Fruit fly (Drosophila melanogaster) whole organism, wandering third instar larva: ENCODE measurements around the gene CG12056.
A peak's percentile ranks its signal among the peaks of the same experiment; 100 is the strongest.

Experiments
- Abd-B ChIP-seq: fragments of >200 bp; optimal IDR thresholded peaks from 2 replicates; lab custom pipeline; 2017; ENCODE audit warnings: missing biosample characterization, missing genetic modification characterization
- Dfd ChIP-seq: fragments of >200 bp; optimal IDR thresholded peaks from 2 replicates; lab custom pipeline; 2017; ENCODE audit warnings: missing biosample characterization, missing genetic modification characterization
- Dif ChIP-seq: fragments of 200-275, 200-300 bp; sonication (Bioruptor generic); optimal IDR thresholded peaks from 2 replicates; lab custom pipeline; 2018; ENCODE audit warnings: missing biosample characterization, missing genetic modification characterization; ENCODE audit not compliant: partially characterized antibody
- GATAd ChIP-seq: sonication (Bioruptor generic); optimal IDR thresholded peaks from 2 replicates; lab custom pipeline; 2016; ENCODE audit warnings: missing biosample characterization, missing genetic modification characterization
- HLH106 ChIP-seq: fragments of 200-800 bp; optimal IDR thresholded peaks from 3 replicates; lab custom pipeline; 2019; ENCODE audit warnings: missing biosample characterization, mild to moderate bottlenecking, missing genetic modification characterization, moderate library complexity
- Hr78 ChIP-seq: fragments of >200 bp; optimal IDR thresholded peaks from 2 replicates; lab custom pipeline; 2017; ENCODE audit warnings: missing biosample characterization, missing genetic modification characterization
- Hr83 ChIP-seq: fragments of 200-300 bp; sonication (Bioruptor generic); optimal IDR thresholded peaks from 2 replicates; lab custom pipeline; 2016; ENCODE audit warnings: missing biosample characterization, mild to moderate bottlenecking, missing genetic modification characterization, moderate library complexity; ENCODE audit not compliant: poor library complexity, severe bottlenecking
- Jra ChIP-seq: sonication (Bioruptor generic); optimal IDR thresholded peaks from 2 replicates; lab custom pipeline; 2016; ENCODE audit warnings: missing biosample characterization, missing genetic modification characterization
- Mio ChIP-seq: sonication (Bioruptor generic); optimal IDR thresholded peaks from 2 replicates; lab custom pipeline; 2016; ENCODE audit warnings: missing biosample characterization, missing genetic modification characterization
- Myc ChIP-seq: fragments of >200 bp; optimal IDR thresholded peaks from 2 replicates; lab custom pipeline; 2017
- N ChIP-seq: fragments of >200 bp; optimal IDR thresholded peaks from 2 replicates; lab custom pipeline; 2018; ENCODE audit warnings: missing biosample characterization, missing external identifiers, missing genetic modification characterization
- OdsH ChIP-seq: fragments of 200-800 bp; sonication (Bioruptor generic); optimal IDR thresholded peaks from 2 replicates; lab custom pipeline; 2016; ENCODE audit warnings: missing biosample characterization, mild to moderate bottlenecking, missing genetic modification characterization
- Rel ChIP-seq, 2 experiments: fragments of 200-800 bp; sonication (Bioruptor generic) in 1 of 2; optimal IDR thresholded peaks; 2 replicates in 1 of 2; 3 replicates in 1 of 2; lab custom pipeline; 2016 to 2019; ENCODE audit warnings: mild to moderate bottlenecking in 2 of 2, missing biosample characterization in 2 of 2, missing genetic modification characterization in 2 of 2, moderate library complexity in 1 of 2
- brk ChIP-seq: fragments of 200-800 bp; sonication (Bioruptor generic); optimal IDR thresholded peaks from 2 replicates; lab custom pipeline; 2016; ENCODE audit warnings: missing biosample characterization, mild to moderate bottlenecking, missing genetic modification characterization
- dl ChIP-seq, 2 experiments: fragments of 175-275, 200-275 bp in 1 of 2; fragments of 200-275 bp in 1 of 2; sonication (Bioruptor generic); optimal IDR thresholded peaks; lab custom pipeline; 2018; ENCODE audit warnings: mild to moderate bottlenecking in 2 of 2, missing biosample characterization in 2 of 2, missing genetic modification characterization in 2 of 2, moderate library complexity in 2 of 2; ENCODE audit not compliant: partially characterized antibody in 2 of 2, insufficient read depth in 1 of 2
- dmrt93B ChIP-seq: fragments of 200-800 bp; sonication (Bioruptor generic); optimal IDR thresholded peaks from 2 replicates; lab custom pipeline; 2018; ENCODE audit warnings: missing biosample characterization, mild to moderate bottlenecking, missing genetic modification characterization
- ey ChIP-seq: fragments of 200-800 bp; sonication (Bioruptor generic); optimal IDR thresholded peaks from 2 replicates; lab custom pipeline; 2016; ENCODE audit warnings: missing biosample characterization, missing genetic modification characterization
- jim ChIP-seq: fragments of 175-275, 200-325 bp; sonication (Bioruptor generic); optimal IDR thresholded peaks from 2 replicates; lab custom pipeline; 2016; ENCODE audit warnings: missing biosample characterization, mild to moderate bottlenecking, missing genetic modification characterization
- lola ChIP-seq: fragments of >200 bp; optimal IDR thresholded peaks from 2 replicates; lab custom pipeline; 2017; ENCODE audit warnings: missing biosample characterization, missing genetic modification characterization
- pan ChIP-seq: fragments of >200 bp; optimal IDR thresholded peaks from 2 replicates; lab custom pipeline; 2017
- psq ChIP-seq: fragments of 200-800 bp; sonication (Bioruptor generic); optimal IDR thresholded peaks from 3 replicates; lab custom pipeline; 2017; ENCODE audit warnings: missing biosample characterization, mild to moderate bottlenecking, missing genetic modification characterization, moderate library complexity
- rgr ChIP-seq: fragments of 200-800 bp; sonication (Bioruptor generic); optimal IDR thresholded peaks from 3 replicates; lab custom pipeline; 2016; ENCODE audit warnings: missing biosample characterization, mild to moderate bottlenecking, missing genetic modification characterization
- sage ChIP-seq: fragments of 200-800 bp; sonication (Bioruptor generic); optimal IDR thresholded peaks from 2 replicates; lab custom pipeline; 2016; ENCODE audit warnings: missing biosample characterization, mild to moderate bottlenecking, missing genetic modification characterization
- sv ChIP-seq: fragments of 200-800 bp; sonication (Bioruptor generic); optimal IDR thresholded peaks from 3 replicates; lab custom pipeline; 2016; ENCODE audit warnings: missing biosample characterization, missing genetic modification characterization
- tai ChIP-seq: sonication (Bioruptor generic); optimal IDR thresholded peaks from 2 replicates; lab custom pipeline; 2016; ENCODE audit warnings: missing biosample characterization, missing genetic modification characterization
- usp ChIP-seq: fragments of >200 bp; optimal IDR thresholded peaks from 2 replicates; lab custom pipeline; 2017; ENCODE audit warnings: missing biosample characterization, missing genetic modification characterization
- woc ChIP-seq: sonication (Bioruptor generic); optimal IDR thresholded peaks from 2 replicates; lab custom pipeline; 2016; ENCODE audit warnings: missing biosample characterization, mild to moderate bottlenecking, missing genetic modification characterization

Gene CG12056

dm6 chrX:9163645-9164509, 28.6 kb upstream of the CG12056 start:
- TF ChIP-seq Myc (lab: Kevin White, UChicago), result peak; percentile 64
- no peak for TF ChIP-seq HLH106 (tag; lab: Kevin White, UChicago)
- TF ChIP-seq Dif, result peak; percentile 85
- peak; percentile 49 to 56 for TF ChIP-seq dl (GFP tag; optimal IDR thresholded peaks at IDR 0.05; lab: Kevin White, UChicago; ENCODE audit: insufficient read depth in 1 of 2, partially characterized antibody in 2 of 2)
- peak; percentile 44 for TF ChIP-seq N (GFP tag; lab: Kevin White, UChicago)
- no peak for TF ChIP-seq Abd-B (GFP tag; lab: Kevin White, UChicago)
- peak; percentile 50 for TF ChIP-seq psq
- peak; percentile 65 for TF ChIP-seq Rel (GFP tag; optimal IDR thresholded peaks at IDR 0.05; lab: Kevin White, UChicago)
- TF ChIP-seq Rel (tag; optimal IDR thresholded peaks at IDR 0.05; lab: Kevin White, UChicago), result peak; percentile 32

DNA sequence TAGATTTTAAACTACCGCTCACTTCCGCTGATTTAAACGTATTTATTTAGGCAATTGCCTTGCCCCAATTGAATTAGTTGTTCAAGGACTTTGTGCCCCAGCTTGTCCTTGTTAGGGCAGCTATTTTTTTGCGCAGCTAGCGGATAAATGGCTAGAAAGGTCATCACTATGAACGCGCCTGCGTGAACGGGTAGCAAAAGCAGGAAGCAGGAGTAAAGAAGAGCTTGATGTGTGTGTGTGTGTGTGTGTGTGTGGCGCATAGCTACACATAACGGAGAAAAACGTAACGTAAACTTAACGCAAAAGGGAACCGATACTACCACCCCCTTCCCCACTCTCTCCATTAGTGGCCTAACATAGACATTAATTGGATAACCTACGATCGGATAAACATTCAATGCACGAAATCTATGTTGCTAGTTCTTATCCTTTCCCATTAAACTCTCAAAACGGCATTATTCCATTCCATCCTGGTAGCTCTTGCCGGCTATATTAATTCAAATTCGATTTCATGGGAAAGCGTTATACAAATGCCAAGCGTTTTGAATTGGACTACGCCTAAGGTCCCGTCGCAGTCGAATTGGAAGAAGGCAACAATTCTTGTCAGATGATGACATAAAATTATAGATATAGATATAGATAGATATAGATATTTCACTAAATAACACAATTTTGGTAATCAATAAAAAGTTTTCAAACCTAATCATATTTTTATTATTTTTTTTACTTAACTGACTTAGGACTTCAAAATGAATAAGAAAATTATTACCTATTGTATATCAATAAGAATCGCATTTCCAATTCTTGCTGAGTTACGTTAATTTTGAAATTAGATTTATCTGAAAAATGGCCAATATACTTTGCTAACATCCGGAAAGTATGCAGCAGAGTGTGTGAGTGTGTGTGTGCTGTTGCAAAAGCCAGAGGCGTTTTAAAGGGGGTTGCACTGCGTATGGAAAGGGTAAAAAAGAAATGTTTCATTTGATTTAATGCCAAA, 27.7 kb upstream of the CG12056 start:
- TF ChIP-seq woc (peak; percentile 37), jim (GFP tag; lab: Kevin White, UChicago) (no peak), Dif (no peak), Hr83 (no peak), OdsH (GFP tag; lab: Kevin White, UChicago) (no peak), pan (lab: Kevin White, UChicago) (no peak), Jra (GFP tag; lab: Kevin White, UChicago) (no peak), rgr (GFP tag; lab: Kevin White, UChicago) (no peak)

DNA sequence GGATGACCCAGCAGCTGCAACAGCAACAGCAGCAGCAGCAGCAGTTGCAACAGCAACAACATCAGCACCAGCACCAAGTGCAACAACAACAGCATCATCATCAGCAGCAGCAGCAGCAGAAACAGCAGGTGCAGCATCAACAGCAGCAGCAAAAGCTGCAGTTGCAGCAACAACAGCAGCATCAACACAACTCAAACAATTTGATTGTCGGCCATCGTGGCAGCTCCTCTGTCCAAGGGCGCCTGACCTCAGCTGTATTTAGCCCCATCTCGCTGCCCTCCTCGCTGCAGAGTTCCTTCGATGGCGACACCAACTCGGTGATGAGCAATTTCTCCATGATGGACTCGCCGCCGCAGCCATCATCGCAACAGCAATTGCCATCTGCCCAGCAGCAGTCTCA, 24.2 kb upstream of the CG12056 start:
- TF ChIP-seq Dfd (GFP tag; lab: Kevin White, UChicago), result peak; percentile 93
- no peak for TF ChIP-seq pan (lab: Kevin White, UChicago)

DNA sequence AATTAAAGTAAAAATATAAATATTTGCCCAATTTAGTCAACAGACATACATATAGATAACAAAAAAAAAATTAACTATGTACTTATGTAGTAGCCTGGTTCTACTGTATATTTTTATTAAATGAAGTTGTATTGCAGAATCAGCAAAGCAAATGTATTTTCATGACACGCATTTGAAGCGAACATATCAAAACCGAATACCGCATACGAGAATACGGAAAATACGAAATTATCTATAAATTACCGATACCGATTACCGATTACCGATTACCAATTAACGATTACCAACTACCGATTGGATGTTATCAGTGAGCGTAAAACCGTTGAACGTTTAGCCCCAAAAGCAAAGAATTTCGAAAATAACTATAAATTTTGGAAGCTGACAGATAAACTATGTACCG, 5.0 kb upstream of the CG12056 start:
- TF ChIP-seq Mio (GFP tag; lab: Kevin White, UChicago) (no peak), Myc (lab: Kevin White, UChicago) (no peak), Hr78 (GFP tag; lab: Kevin White, UChicago) (no peak), Hr83 (no peak), woc (no peak), sage (GFP tag; lab: Kevin White, UChicago) (no peak), Dfd (GFP tag; lab: Kevin White, UChicago) (no peak), brk (no peak), Jra (GFP tag; lab: Kevin White, UChicago) (no peak), N (GFP tag; lab: Kevin White, UChicago) (no peak), pan (lab: Kevin White, UChicago) (no peak), OdsH (GFP tag; lab: Kevin White, UChicago) (no peak)

dm6 chrX:9190555-9191184, 1.8 kb upstream of the CG12056 start, which contains the start of gene CG12115:
Gene CG12115 (minus strand): TSS chrX:9190605.
- TF ChIP-seq Hr83 (no peak), Rel (GFP tag; optimal IDR thresholded peaks at IDR 0.05; lab: Kevin White, UChicago) (no peak), Rel (tag; optimal IDR thresholded peaks at IDR 0.05; lab: Kevin White, UChicago) (no peak), OdsH (GFP tag; lab: Kevin White, UChicago) (no peak), woc (no peak), sv (no peak), Dif (no peak), Mio (GFP tag; lab: Kevin White, UChicago) (no peak), sage (GFP tag; lab: Kevin White, UChicago) (no peak), dmrt93B (GFP tag; lab: Kevin White, UChicago) (no peak), tai (GFP tag; lab: Kevin White, UChicago) (no peak), Dfd (GFP tag; lab: Kevin White, UChicago) (no peak)

- no peak for TF ChIP-seq pan (lab: Kevin White, UChicago)
- no peak for TF ChIP-seq usp
- no peak for TF ChIP-seq ey
- no peak for TF ChIP-seq jim (GFP tag; lab: Kevin White, UChicago)
- TF ChIP-seq rgr (GFP tag; lab: Kevin White, UChicago), result no peak
- no peak for TF ChIP-seq brk
- TF ChIP-seq sv, result no peak
- no peak for TF ChIP-seq tai (GFP tag; lab: Kevin White, UChicago)
- TF ChIP-seq GATAd (GFP tag; lab: Kevin White, UChicago), result no peak
- TF ChIP-seq lola (GFP tag; lab: Kevin White, UChicago), result no peak
Observed at dm6 chrX:9191357-9191756, 1.1 kb upstream of the CG12056 start, which contains the start of gene CG12057. Gene CG12057 (plus strand): TSS chrX:9191657.
